Worm (Caenorhabditis elegans) whole organism, L1 larva: ENCODE data around the gene scc-3.
A peak's percentile ranks its signal among the peaks of the same experiment; 100 is the strongest.

Experiments used
- C04F5.9 ChIP-seq: sonication (generic microtip); optimal IDR thresholded peaks from 2 replicates; lab custom pipeline; 2016; ENCODE audit warnings: missing genetic modification characterization, missing compliant biosample characterization
- C16A3.4 ChIP-seq: fragments of 150-350 bp; optimal IDR thresholded peaks from 2 replicates; lab custom pipeline; 2014; ENCODE audit warnings: missing biosample characterization, missing genetic modification characterization
- alr-1 ChIP-seq: fragments of 200-800 bp; sonication (Bioruptor generic); optimal IDR thresholded peaks from 2 replicates; lab custom pipeline; 2018; ENCODE audit warnings: borderline replicate concordance, mild to moderate bottlenecking, missing genetic modification characterization, missing compliant biosample characterization
- aly-2 ChIP-seq: fragments of 150-350 bp; optimal IDR thresholded peaks from 2 replicates; lab custom pipeline; 2014; ENCODE audit warnings: missing biosample characterization, missing genetic modification characterization
- ceh-88 ChIP-seq: fragments of 200-800 bp; sonication (Bioruptor generic); IDR thresholded peaks from 2 replicates; pipeline ENCODE4 v1.3.6; 2022; ENCODE audit warnings: missing genetic modification characterization, missing compliant biosample characterization
- ceh-90 ChIP-seq: sonication (generic microtip); optimal IDR thresholded peaks from 2 replicates; lab custom pipeline; 2016; ENCODE audit warnings: missing genetic modification characterization, missing compliant biosample characterization
- ces-1 ChIP-seq: fragments of 150-350 bp; optimal IDR thresholded peaks from 2 replicates; lab custom pipeline; 2014; ENCODE audit warnings: missing biosample characterization, missing genetic modification reagents, missing genetic modification characterization
- dpl-1 ChIP-seq, 3 experiments: fragments of 150-350 bp in 2 of 3; sonication (generic microtip) in 1 of 3; optimal IDR thresholded peaks; 2 replicates each; lab custom pipeline; 2014 to 2017; ENCODE audit warnings: missing biosample characterization in 3 of 3, missing genetic modification characterization in 3 of 3, missing genetic modification reagents in 3 of 3
- efl-1 ChIP-seq, 4 experiments: fragments of 150-350 bp; optimal IDR thresholded peaks in 3 of 4; peaks in 1 of 4; 1 replicate in 1 of 4; 2 replicates in 3 of 4; lab custom pipeline; 2014; ENCODE audit warnings: missing biosample characterization in 2 of 4, missing genetic modification characterization in 2 of 4, missing genetic modification reagents in 2 of 4
- fkh-8 ChIP-seq: sonication (generic microtip); optimal IDR thresholded peaks from 2 replicates; lab custom pipeline; 2016; ENCODE audit warnings: mild to moderate bottlenecking, missing genetic modification characterization, missing compliant biosample characterization
- fos-1 ChIP-seq: fragments of 150-350 bp; optimal IDR thresholded peaks from 2 replicates; lab custom pipeline; 2014; ENCODE audit warnings: missing biosample characterization, missing genetic modification characterization
- hlh-4 ChIP-seq: sonication (generic microtip); optimal IDR thresholded peaks from 2 replicates; lab custom pipeline; 2016; ENCODE audit warnings: mild to moderate bottlenecking, missing genetic modification characterization, missing compliant biosample characterization
- irx-1 ChIP-seq: sonication (generic microtip); optimal IDR thresholded peaks from 2 replicates; lab custom pipeline; 2016; ENCODE audit warnings: missing genetic modification characterization, missing compliant biosample characterization
- isw-1 ChIP-seq: fragments of 200-800 bp; sonication (Bioruptor generic); IDR thresholded peaks from 2 replicates; pipeline ENCODE4 v1.3.6; 2022; ENCODE audit warnings: missing genetic modification characterization, missing compliant biosample characterization
- lin-13 ChIP-seq: fragments of 150-350 bp; optimal IDR thresholded peaks from 2 replicates; lab custom pipeline; 2014; ENCODE audit warnings: missing biosample characterization, missing genetic modification reagents, missing genetic modification characterization
- lin-14 ChIP-seq: fragments of 200-800 bp; sonication (Bioruptor generic); optimal IDR thresholded peaks from 2 replicates; lab custom pipeline; 2018; ENCODE audit warnings: mild to moderate bottlenecking, missing genetic modification characterization, moderate library complexity, missing compliant biosample characterization
- lin-15B ChIP-seq: fragments of 150-350 bp; sonication (generic microtip); optimal IDR thresholded peaks from 3 replicates; lab custom pipeline; 2014; ENCODE audit warnings: missing biosample characterization, missing genetic modification characterization
- lsy-2 ChIP-seq, 2 experiments: fragments of 150-350 bp; optimal IDR thresholded peaks; 2 replicates each; lab custom pipeline; 2014; ENCODE audit warnings: missing biosample characterization in 2 of 2, missing genetic modification characterization in 2 of 2
- mdl-1 ChIP-seq, 2 experiments: fragments of 150-350 bp; optimal IDR thresholded peaks; 2 replicates each; lab custom pipeline; 2014 to 2017; ENCODE audit warnings: missing biosample characterization in 2 of 2, missing genetic modification characterization in 2 of 2, inconsistent platforms in 1 of 2
- mef-2 ChIP-seq: fragments of 150-350 bp; optimal IDR thresholded peaks from 2 replicates; lab custom pipeline; 2014; ENCODE audit warnings: missing biosample characterization, missing genetic modification characterization
- mep-1 ChIP-seq: fragments of 150-350 bp; optimal IDR thresholded peaks from 2 replicates; lab custom pipeline; 2014; ENCODE audit warnings: missing biosample characterization, missing genetic modification characterization
- nhr-11 ChIP-seq: fragments of 150-350 bp; optimal IDR thresholded peaks from 2 replicates; lab custom pipeline; 2014; ENCODE audit warnings: missing biosample characterization, missing genetic modification characterization
- nhr-12 ChIP-seq: sonication (generic microtip); optimal IDR thresholded peaks from 2 replicates; lab custom pipeline; 2017; ENCODE audit warnings: missing biosample characterization, missing genetic modification characterization
- nhr-20 ChIP-seq: sonication (generic microtip); optimal IDR thresholded peaks from 2 replicates; lab custom pipeline; 2016; ENCODE audit warnings: mild to moderate bottlenecking, missing genetic modification characterization, missing compliant biosample characterization
- nhr-237 ChIP-seq: fragments of 150-350 bp; optimal IDR thresholded peaks from 2 replicates; lab custom pipeline; 2014; ENCODE audit warnings: missing biosample characterization, missing genetic modification characterization
- nhr-71 ChIP-seq: sonication (generic microtip); optimal IDR thresholded peaks from 2 replicates; lab custom pipeline; 2016; ENCODE audit warnings: mild to moderate bottlenecking, missing genetic modification characterization, moderate library complexity, missing compliant biosample characterization
- nhr-77 ChIP-seq: fragments of 150-350 bp; optimal IDR thresholded peaks from 2 replicates; lab custom pipeline; 2014; ENCODE audit warnings: missing biosample characterization, missing genetic modification characterization
- nhr-84 ChIP-seq: sonication (generic microtip); optimal IDR thresholded peaks from 2 replicates; lab custom pipeline; 2017; ENCODE audit warnings: missing biosample characterization, missing genetic modification characterization
- nhr-85 ChIP-seq: sonication (generic microtip); peaks from one replicate; lab custom pipeline; 2016; ENCODE audit warnings: missing genetic modification characterization, inconsistent platforms, missing compliant biosample characterization
- rnt-1 ChIP-seq: sonication (generic microtip); optimal IDR thresholded peaks from 2 replicates; lab custom pipeline; 2016; ENCODE audit warnings: mild to moderate bottlenecking, missing genetic modification characterization, moderate library complexity, missing compliant biosample characterization
- snpc-4 ChIP-seq: fragments of 150-350 bp; optimal IDR thresholded peaks from 2 replicates; lab custom pipeline; 2014; ENCODE audit warnings: missing biosample characterization, missing genetic modification characterization
- snu-23 ChIP-seq: sonication (generic microtip); optimal IDR thresholded peaks from 2 replicates; lab custom pipeline; 2016; ENCODE audit warnings: missing genetic modification characterization, missing compliant biosample characterization
- sox-4 ChIP-seq: sonication (generic microtip); optimal IDR thresholded peaks from 2 replicates; lab custom pipeline; 2016; ENCODE audit warnings: missing genetic modification characterization, missing compliant biosample characterization
- sup-37 ChIP-seq: fragments of 200-800 bp; sonication (Bioruptor generic); optimal IDR thresholded peaks from 2 replicates; lab custom pipeline; 2018; ENCODE audit warnings: mild to moderate bottlenecking, missing genetic modification characterization, missing compliant biosample characterization
- swsn-7 ChIP-seq: sonication (generic microtip); optimal IDR thresholded peaks from 2 replicates; lab custom pipeline; 2016; ENCODE audit warnings: missing genetic modification characterization, missing compliant biosample characterization
- unc-130 ChIP-seq: fragments of 150-350 bp; optimal IDR thresholded peaks from 2 replicates; lab custom pipeline; 2017; ENCODE audit warnings: missing biosample characterization, missing genetic modification characterization, inconsistent platforms
- unc-62 ChIP-seq: fragments of 150-350 bp; optimal IDR thresholded peaks from 2 replicates; lab custom pipeline; 2014; ENCODE audit warnings: missing biosample characterization, missing genetic modification reagents, missing genetic modification characterization
- unc-98 ChIP-seq: fragments of 200-800 bp; sonication (Bioruptor generic); IDR thresholded peaks from 2 replicates; pipeline ENCODE4 v1.3.6; 2022; ENCODE audit warnings: missing genetic modification characterization, missing compliant biosample characterization
- vab-15 ChIP-seq: sonication (generic microtip); optimal IDR thresholded peaks from 2 replicates; lab custom pipeline; 2017; ENCODE audit warnings: missing genotype, mild to moderate bottlenecking, missing genetic modification characterization, missing compliant biosample characterization
- xbp-1 ChIP-seq: sonication (generic microtip); optimal IDR thresholded peaks from 2 replicates; lab custom pipeline; 2016; ENCODE audit warnings: missing genetic modification characterization, missing compliant biosample characterization
- ztf-11 ChIP-seq, 2 experiments: sonication (generic microtip); optimal IDR thresholded peaks; 2 replicates each; lab custom pipeline; 2016 to 2017; ENCODE audit warnings: missing genetic modification characterization in 2 of 2, missing biosample characterization in 1 of 2, missing compliant biosample characterization in 1 of 2
- ztf-4 ChIP-seq: fragments of 150-350 bp; optimal IDR thresholded peaks from 2 replicates; lab custom pipeline; 2014; ENCODE audit warnings: missing biosample characterization, missing genetic modification characterization

The scc-3 gene

ce11 chrV:12759660-12760059 is 4.1 kb upstream of the scc-3 start, which contains the start of gene papl-1:
Gene papl-1 (minus strand): TSS chrV:12759760.
- TF ChIP-seq sup-37 (GFP tag; lab: Kevin White, UChicago) (no peak), mep-1 (tag; lab: Kevin White, UChicago) (no peak), ces-1 (GFP tag; lab: Kevin White, UChicago) (no peak), nhr-77 (tag; lab: Kevin White, UChicago) (no peak), swsn-7 (no peak), ztf-11 (tag; optimal IDR thresholded peaks at IDR 0.05; lab: Kevin White, UChicago) (no peak), unc-130 (tag; lab: Kevin White, UChicago) (no peak), irx-1 (tag; lab: Kevin White, UChicago) (no peak)

DNA sequence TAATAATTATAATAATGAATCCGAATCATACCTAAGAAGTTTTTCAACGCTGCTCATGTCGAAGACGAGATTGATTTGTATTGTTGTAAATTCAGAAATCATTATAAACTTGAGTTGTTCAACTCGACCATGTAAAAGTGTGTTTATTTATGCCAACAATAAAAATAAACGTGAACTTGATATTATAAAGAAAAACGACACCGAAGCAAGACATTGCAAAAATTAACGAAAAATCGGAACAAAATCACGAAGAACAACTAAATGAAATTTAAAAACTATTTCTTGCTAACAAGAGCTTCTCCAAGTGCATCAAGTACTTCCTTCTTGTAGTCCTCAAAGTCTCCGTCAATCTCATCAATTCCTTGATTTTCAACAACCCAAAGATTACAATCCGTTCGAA is 2.8 kb upstream of the scc-3 start, which contains the start of gene F18E2.15:
Gene F18E2.15, minus strand, starts transcription at position 101 of the 400 bp plus-strand sequence.
- TF ChIP-seq ztf-4 (no peak), C16A3.4 (tag; lab: Kevin White, UChicago) (no peak), ceh-88 (no peak), xbp-1 (tag; lab: Kevin White, UChicago) (no peak), fos-1 (tag; lab: Kevin White, UChicago) (no peak), lin-15B (tag; lab: Kevin White, UChicago) (no peak), mef-2 (tag; lab: Kevin White, UChicago) (no peak), hlh-4 (tag; lab: Kevin White, UChicago) (no peak), C04F5.9 (tag; lab: Kevin White, UChicago) (no peak), unc-98 (no peak), aly-2 (tag; lab: Kevin White, UChicago) (no peak), nhr-11 (tag; lab: Kevin White, UChicago) (no peak), lin-14 (GFP tag; lab: Kevin White, UChicago) (no peak), dpl-1 (GFP tag; optimal IDR thresholded peaks at IDR 0.05; lab: Kevin White, UChicago) (no peak), nhr-237 (no peak)

ce11 chrV:12768946-12769345 is 5.2 kb downstream of the scc-3 start, which contains the start of gene srt-43:
Gene srt-43 (plus strand): TSS chrV:12769246.
- TF ChIP-seq lin-13 (GFP tag; lab: Kevin White, UChicago) (no peak), isw-1 (no peak), nhr-85 (no peak), snpc-4 (tag; lab: Kevin White, UChicago) (no peak)

ce11 chrV:12773222-12773621 is 9.5 kb downstream of the scc-3 start, which contains the start of gene ZC455.1:
Gene ZC455.1 (plus strand): TSS chrV:12773522.
- TF ChIP-seq mef-2 (tag; lab: Kevin White, UChicago) = no peak
- no peak for TF ChIP-seq nhr-12
- TF ChIP-seq lsy-2 (tag; optimal IDR thresholded peaks at IDR 0.05; lab: Kevin White, UChicago) = no peak
- no peak for TF ChIP-seq nhr-20 (tag; lab: Kevin White, UChicago)
- TF ChIP-seq ceh-90 (tag; lab: Kevin White, UChicago) = no peak
- no peak for TF ChIP-seq dpl-1 (GFP tag; optimal IDR thresholded peaks at IDR 0.05; lab: Kevin White, UChicago)
- TF ChIP-seq sup-37 (GFP tag; lab: Kevin White, UChicago) = no peak
- TF ChIP-seq mdl-1 (tag; optimal IDR thresholded peaks at IDR 0.05; lab: Kevin White, UChicago) = no peak

ce11 chrV:12773852-12774251 is 10.1 kb downstream of the scc-3 start:
- TF ChIP-seq swsn-7 = no peak
- peak; percentile 59 for TF ChIP-seq fkh-8 (tag; lab: Kevin White, UChicago)
- TF ChIP-seq efl-1 (optimal IDR thresholded peaks at IDR 0.05; lab: Kevin White, UChicago) = no peak
- TF ChIP-seq efl-1 (GFP tag; optimal IDR thresholded peaks at IDR 0.05 in 1 of 2; lab: Kevin White, UChicago) = peak in 1 of 2 experiments; percentile 86

DNA sequence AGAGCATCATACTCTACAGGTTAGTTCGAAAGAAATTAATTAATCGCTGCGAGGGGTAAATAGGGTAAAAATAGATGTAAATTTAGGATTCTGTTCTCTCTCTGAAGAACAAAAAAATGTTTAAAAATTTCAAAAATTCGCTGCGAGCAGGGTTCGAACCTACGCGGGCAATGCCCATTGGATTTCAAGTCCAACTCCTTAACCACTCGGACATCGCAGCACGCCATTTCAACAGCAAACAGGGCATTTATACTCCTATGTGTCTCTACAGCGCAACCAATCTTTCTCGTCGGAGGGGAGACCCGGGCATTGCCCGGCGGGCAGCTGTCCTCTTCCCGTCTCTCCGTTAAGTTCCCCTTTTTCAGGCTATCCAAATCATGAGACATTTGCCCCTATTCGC is 16.5 kb downstream of the scc-3 start:
- TF ChIP-seq nhr-71 (tag; lab: Kevin White, UChicago) (peak; percentile 49), unc-62 (GFP tag; lab: Kevin White, UChicago) (no peak), ztf-11 (tag; optimal IDR thresholded peaks at IDR 0.05; lab: Kevin White, UChicago) (peak in 1 of 2 experiments; percentile 8), ces-1 (GFP tag; lab: Kevin White, UChicago) (no peak), nhr-20 (tag; lab: Kevin White, UChicago) (peak; percentile 49), snu-23 (peak; percentile 61), alr-1 (tag; lab: Kevin White, UChicago) (no peak), nhr-77 (tag; lab: Kevin White, UChicago) (peak; percentile 21), vab-15 (tag; lab: Kevin White, UChicago) (peak; percentile 38), rnt-1 (tag; lab: Kevin White, UChicago) (peak; percentile 53), ceh-90 (tag; lab: Kevin White, UChicago) (no peak), lsy-2 (tag; optimal IDR thresholded peaks at IDR 0.05; lab: Kevin White, UChicago) (peak; percentile 27 to 68), sox-4 (no peak), nhr-84 (no peak), lin-13 (GFP tag; lab: Kevin White, UChicago) (no peak), unc-130 (tag; lab: Kevin White, UChicago) (peak; percentile 12), xbp-1 (tag; lab: Kevin White, UChicago) (peak; percentile 10), C16A3.4 (tag; lab: Kevin White, UChicago) (peak; percentile 64)
